Worm (Caenorhabditis elegans): ENCODE data around the gene str-66.

Gene str-66

ce11 chrV:3062078-3062477, 42.0 kb downstream of the str-66 start, which contains the start of gene srt-15:
Gene srt-15 (minus strand): TSS chrV:3062178.
- TF ChIP-seq unc-62 (GFP tag; optimal IDR thresholded peaks at IDR 0.05), result no peak

DNA sequence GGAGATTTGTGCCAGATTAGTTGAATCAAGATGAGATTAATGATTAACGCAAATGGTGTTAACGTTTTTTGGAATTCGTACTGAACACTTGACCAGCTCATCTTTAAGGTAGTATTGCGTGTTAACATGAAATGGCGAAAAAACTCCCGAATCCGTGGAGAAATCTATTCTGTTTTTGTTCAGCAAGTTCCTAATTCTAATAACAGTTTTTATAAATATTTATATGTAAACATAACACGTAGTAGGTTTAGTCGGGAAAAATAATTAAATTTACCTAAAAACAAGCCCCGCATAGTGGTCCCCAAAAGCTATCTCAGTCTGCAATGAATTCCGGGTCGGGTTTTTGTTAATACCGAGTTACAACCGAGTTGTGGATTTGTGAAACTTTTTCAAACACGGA, 45.0 kb downstream of the str-66 start, which contains the start of gene str-244:
Gene str-244 (minus strand): TSS at position 101 of the 400 bp plus-strand sequence.
- TF ChIP-seq unc-62 (GFP tag; optimal IDR thresholded peaks at IDR 0.05), result no peak

DNA sequence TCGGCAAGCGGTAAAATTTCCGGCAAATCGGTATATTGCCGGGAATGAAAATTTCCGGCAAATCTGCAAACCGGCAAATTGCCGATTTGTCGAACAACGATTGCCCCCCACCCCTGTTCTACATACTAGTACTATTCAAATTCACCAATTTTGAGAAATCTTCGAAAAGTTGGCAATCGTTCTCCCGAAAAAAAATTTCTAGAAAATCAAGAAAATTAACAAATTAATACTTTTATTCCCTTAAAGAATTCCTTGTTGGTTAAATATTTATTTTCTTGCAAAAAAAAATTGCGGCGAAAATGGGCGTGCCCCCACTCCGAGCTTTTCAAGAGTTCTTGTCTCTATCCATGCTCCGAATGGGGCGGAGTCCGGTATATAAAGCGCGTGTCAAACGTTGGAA, 49.8 kb downstream of the str-66 start, which contains the start of gene C50H11.8:
Gene C50H11.8 (plus strand): TSS at position 301 of the 400 bp plus-strand sequence.
- TF ChIP-seq unc-62 (GFP tag; optimal IDR thresholded peaks at IDR 0.05), result no peak

Data from whole organism, dauer.